Fruit fly (Drosophila melanogaster) whole organism, embryonic: ENCODE measurements around the gene CG31525.

Source experiments
- Antp ChIP-seq: fragments of 200-800 bp; sonication (Bioruptor generic); optimal IDR thresholded peaks from 3 replicates; lab custom pipeline; 2016; ENCODE audit warnings: missing biosample characterization, missing genetic modification characterization
- Asciz ChIP-seq: fragments of 200-800 bp; sonication (Bioruptor generic); optimal IDR thresholded peaks from 2 replicates; lab custom pipeline; 2017; ENCODE audit warnings: missing biosample characterization, mild to moderate bottlenecking, missing genetic modification characterization, missing genetic modification reagents
- CG12299 ChIP-seq: fragments of 200-800 bp; sonication (Bioruptor generic); optimal IDR thresholded peaks from 2 replicates; lab custom pipeline; 2018; ENCODE audit warnings: missing biosample characterization, mild to moderate bottlenecking, missing genetic modification characterization
- CG15073 ChIP-seq: fragments of 200-800 bp; sonication (Bioruptor generic); optimal IDR thresholded peaks from 2 replicates; lab custom pipeline; 2016; ENCODE audit warnings: missing biosample characterization, missing genetic modification characterization
- CG18476 ChIP-seq: fragments of 200-800 bp; sonication (Bioruptor generic); optimal IDR thresholded peaks from 2 replicates; lab custom pipeline; 2016; ENCODE audit warnings: missing biosample characterization, mild to moderate bottlenecking, missing genetic modification characterization
- CG2120 ChIP-seq: fragments of 200-800 bp; sonication (Bioruptor generic); optimal IDR thresholded peaks from 3 replicates; lab custom pipeline; 2016; ENCODE audit warnings: missing biosample characterization, missing genetic modification characterization
- CG2875 ChIP-seq: fragments of 200-800 bp; sonication (Bioruptor generic); optimal IDR thresholded peaks from 2 replicates; lab custom pipeline; 2017; ENCODE audit warnings: missing biosample characterization, mild to moderate bottlenecking, missing genetic modification characterization, missing genetic modification reagents
- CG3281 ChIP-seq: fragments of 200-800 bp; sonication (Bioruptor generic); optimal IDR thresholded peaks from 3 replicates; lab custom pipeline; 2017; ENCODE audit warnings: missing biosample characterization, mild to moderate bottlenecking, missing genetic modification characterization
- CG34422 ChIP-seq: fragments of 200-800 bp; sonication (Bioruptor generic); IDR thresholded peaks from 3 replicates; pipeline ENCODE4 v1.3.6; 2022; ENCODE audit warnings: missing biosample characterization, missing genetic modification characterization
- CG3995 ChIP-seq: fragments of 200-800 bp; sonication (Bioruptor generic); optimal IDR thresholded peaks from 3 replicates; lab custom pipeline; 2016; ENCODE audit warnings: missing biosample characterization, missing genetic modification characterization
- CG4424 ChIP-seq: fragments of 200-800 bp; sonication (Bioruptor generic); optimal IDR thresholded peaks from 3 replicates; lab custom pipeline; 2016; ENCODE audit warnings: missing biosample characterization, missing genetic modification characterization
- CG9609 ChIP-seq: fragments of 200-800 bp; sonication (Bioruptor generic); optimal IDR thresholded peaks from 3 replicates; lab custom pipeline; 2016; ENCODE audit warnings: missing biosample characterization, missing genetic modification characterization
- CHES-1-like ChIP-seq: fragments of 200-800 bp; sonication (Bioruptor generic); optimal IDR thresholded peaks from 2 replicates; lab custom pipeline; 2016; ENCODE audit warnings: missing biosample characterization, missing genetic modification characterization
- CkIIα-i1 ChIP-seq: fragments of 200-800 bp; sonication (Bioruptor generic); IDR thresholded peaks from 2 replicates; pipeline ENCODE4 v1.3.6; 2022; ENCODE audit warnings: missing biosample characterization, missing genetic modification characterization
- CrebB ChIP-seq: fragments of 200-800 bp; sonication (Bioruptor generic); optimal IDR thresholded peaks from 3 replicates; lab custom pipeline; 2018; ENCODE audit warnings: missing biosample characterization, mild to moderate bottlenecking, missing genetic modification characterization
- Dip2 ChIP-seq: fragments of 200-800 bp; sonication (Bioruptor generic); IDR thresholded peaks from 2 replicates; pipeline ENCODE4 v1.3.6; 2022; ENCODE audit warnings: missing biosample characterization, missing genetic modification characterization
- Dip3 ChIP-seq: fragments of 200-800 bp; sonication (Bioruptor generic); optimal IDR thresholded peaks from 3 replicates; lab custom pipeline; 2016; ENCODE audit warnings: missing biosample characterization, missing genetic modification characterization
- GATAe ChIP-seq: fragments of 200-800 bp; sonication (Bioruptor generic); conservative IDR thresholded peaks from 2 replicates; pipeline ENCODE4 v1.3.6; 2022; ENCODE audit warnings: missing biosample characterization, missing genetic modification characterization
- H2.0 ChIP-seq: fragments of 200-800 bp; sonication (Bioruptor generic); IDR thresholded peaks from 2 replicates; pipeline ENCODE4 v1.3.6; 2022; ENCODE audit warnings: missing biosample characterization, missing genetic modification characterization
- HmgD ChIP-seq: fragments of 200-800 bp; sonication (Bioruptor generic); optimal IDR thresholded peaks from 3 replicates; lab custom pipeline; 2016; ENCODE audit warnings: missing biosample characterization, missing genetic modification characterization
- MBD-R2 ChIP-seq: fragments of 200-800 bp; sonication (Bioruptor generic); IDR thresholded peaks from 2 replicates; pipeline ENCODE4 v1.3.6; 2022; ENCODE audit warnings: missing biosample characterization, missing genetic modification characterization
- MESR4 ChIP-seq: fragments of 200-800 bp; sonication (Bioruptor generic); optimal IDR thresholded peaks from 2 replicates; lab custom pipeline; 2018; ENCODE audit warnings: missing biosample characterization, mild to moderate bottlenecking, missing genetic modification characterization, moderate library complexity
- Myb ChIP-seq: fragments of 200-800 bp; sonication (Bioruptor generic); optimal IDR thresholded peaks from 2 replicates; lab custom pipeline; 2016; ENCODE audit warnings: missing biosample characterization, missing genetic modification characterization
- Oaz ChIP-seq: fragments of 200-800 bp; sonication (Bioruptor generic); IDR thresholded peaks from 2 replicates; pipeline ENCODE4 v1.3.6; 2022; ENCODE audit warnings: missing biosample characterization, missing genetic modification characterization
- Oli ChIP-seq: fragments of 200-800 bp; sonication (Bioruptor generic); optimal IDR thresholded peaks from 2 replicates; lab custom pipeline; 2018; ENCODE audit warnings: missing biosample characterization, mild to moderate bottlenecking, missing genetic modification characterization, moderate library complexity
- Usf ChIP-seq: fragments of 200-800 bp; sonication (Bioruptor generic); optimal IDR thresholded peaks from 2 replicates; lab custom pipeline; 2017; ENCODE audit warnings: missing genotype, missing biosample characterization, missing genetic modification characterization
- ash1 ChIP-seq: fragments of 200-800 bp; sonication (Bioruptor generic); optimal IDR thresholded peaks from 2 replicates; lab custom pipeline; 2018; ENCODE audit warnings: missing biosample characterization, mild to moderate bottlenecking, missing genetic modification characterization
- bab2 ChIP-seq: fragments of 200-800 bp; sonication (Bioruptor generic); optimal IDR thresholded peaks from 2 replicates; lab custom pipeline; 2016; ENCODE audit warnings: missing biosample characterization, missing genetic modification characterization
- bbx ChIP-seq: fragments of 200-800 bp; sonication (Bioruptor generic); IDR thresholded peaks from 2 replicates; pipeline ENCODE4 v1.3.6; 2022; ENCODE audit warnings: missing biosample characterization, missing genetic modification characterization; ENCODE audit not compliant: partially characterized antibody
- bsh ChIP-seq, 2 experiments: fragments of 200-800 bp; sonication (Bioruptor generic); optimal IDR thresholded peaks; 2 replicates each; lab custom pipeline; 2017 to 2018; ENCODE audit warnings: mild to moderate bottlenecking in 2 of 2, missing biosample characterization in 2 of 2, missing genetic modification characterization in 2 of 2, moderate library complexity in 1 of 2
- cas ChIP-seq: fragments of 200-800 bp; sonication (Bioruptor generic); IDR thresholded peaks from 2 replicates; pipeline ENCODE4 v1.3.6; 2022; ENCODE audit warnings: missing biosample characterization, missing genetic modification characterization
- chm ChIP-seq: fragments of 200-800 bp; sonication (Bioruptor generic); IDR thresholded peaks from 2 replicates; pipeline ENCODE4 v1.3.6; 2022; ENCODE audit warnings: missing biosample characterization, missing genetic modification characterization
- dmrt99B ChIP-seq: fragments of 200-800 bp; sonication (Bioruptor generic); optimal IDR thresholded peaks from 2 replicates; lab custom pipeline; 2018; ENCODE audit warnings: missing biosample characterization, mild to moderate bottlenecking, missing genetic modification characterization, moderate library complexity
- esg ChIP-seq: fragments of 200-800 bp; sonication (Bioruptor generic); conservative IDR thresholded peaks from 2 replicates; pipeline ENCODE4 v1.3.6; 2022; ENCODE audit warnings: missing biosample characterization, missing genetic modification characterization
- grau ChIP-seq: fragments of 200-800 bp; optimal IDR thresholded peaks from 3 replicates; lab custom pipeline; 2019; ENCODE audit warnings: missing biosample characterization, mild to moderate bottlenecking, missing genetic modification characterization, moderate library complexity
- gsb-n ChIP-seq: fragments of 200-800 bp; sonication (Bioruptor generic); optimal IDR thresholded peaks from 3 replicates; lab custom pipeline; 2018; ENCODE audit warnings: missing biosample characterization, mild to moderate bottlenecking, missing genetic modification characterization
- gt ChIP-seq: fragments of 200-800 bp; sonication (Bioruptor generic); IDR thresholded peaks from 2 replicates; pipeline ENCODE4 v1.3.6; 2022; ENCODE audit warnings: missing biosample characterization, missing genetic modification characterization
- insv ChIP-seq, 2 experiments: fragments of 200-800 bp; sonication (Bioruptor generic); optimal IDR thresholded peaks; 3 replicates each; lab custom pipeline; 2016 to 2018; ENCODE audit warnings: missing biosample characterization in 2 of 2, missing genetic modification characterization in 2 of 2
- jigr1 ChIP-seq: fragments of 200-800 bp; sonication (Bioruptor generic); IDR thresholded peaks from 3 replicates; pipeline ENCODE4 v1.3.6; 2022; ENCODE audit warnings: missing biosample characterization, missing genetic modification characterization
- lmd ChIP-seq: fragments of 200-800 bp; sonication (Bioruptor generic); IDR thresholded peaks from 2 replicates; pipeline ENCODE4 v1.3.6; 2022; ENCODE audit warnings: missing biosample characterization, missing genetic modification characterization
- mld ChIP-seq: fragments of 200-800 bp; sonication (Bioruptor generic); IDR thresholded peaks from 3 replicates; pipeline ENCODE4 v1.3.6; 2022; ENCODE audit warnings: missing biosample characterization, missing genetic modification characterization; ENCODE audit not compliant: partially characterized antibody
- pfk ChIP-seq: fragments of 200-800 bp; sonication (Bioruptor generic); optimal IDR thresholded peaks from 2 replicates; lab custom pipeline; 2018; ENCODE audit warnings: missing biosample characterization, mild to moderate bottlenecking, missing genetic modification characterization, moderate library complexity
- phol ChIP-seq: fragments of 200-800 bp; sonication (Bioruptor generic); optimal IDR thresholded peaks from 3 replicates; lab custom pipeline; 2018; ENCODE audit warnings: missing biosample characterization, mild to moderate bottlenecking, missing genetic modification characterization, moderate library complexity
- psq ChIP-seq: fragments of 200-800 bp; sonication (Bioruptor generic); optimal IDR thresholded peaks from 2 replicates; lab custom pipeline; 2017; ENCODE audit warnings: missing biosample characterization, missing genetic modification characterization
- scrt ChIP-seq: fragments of 200-800 bp; sonication (Bioruptor generic); optimal IDR thresholded peaks from 2 replicates; lab custom pipeline; 2018; ENCODE audit warnings: missing biosample characterization, mild to moderate bottlenecking, missing genetic modification characterization, moderate library complexity
- tio ChIP-seq: fragments of 200-800 bp; sonication (Bioruptor generic); optimal IDR thresholded peaks from 2 replicates; lab custom pipeline; 2017; ENCODE audit warnings: missing biosample characterization, missing genetic modification characterization, inconsistent platforms
- tup ChIP-seq: fragments of 200-800 bp; sonication (Bioruptor generic); optimal IDR thresholded peaks from 2 replicates; lab custom pipeline; 2016; ENCODE audit warnings: missing biosample characterization, mild to moderate bottlenecking, missing genetic modification characterization, moderate library complexity
- vfl ChIP-seq: fragments of 200-800 bp; sonication (Bioruptor generic); optimal IDR thresholded peaks from 2 replicates; lab custom pipeline; 2016; ENCODE audit warnings: missing biosample characterization, missing genetic modification characterization

Gene CG31525

DNA sequence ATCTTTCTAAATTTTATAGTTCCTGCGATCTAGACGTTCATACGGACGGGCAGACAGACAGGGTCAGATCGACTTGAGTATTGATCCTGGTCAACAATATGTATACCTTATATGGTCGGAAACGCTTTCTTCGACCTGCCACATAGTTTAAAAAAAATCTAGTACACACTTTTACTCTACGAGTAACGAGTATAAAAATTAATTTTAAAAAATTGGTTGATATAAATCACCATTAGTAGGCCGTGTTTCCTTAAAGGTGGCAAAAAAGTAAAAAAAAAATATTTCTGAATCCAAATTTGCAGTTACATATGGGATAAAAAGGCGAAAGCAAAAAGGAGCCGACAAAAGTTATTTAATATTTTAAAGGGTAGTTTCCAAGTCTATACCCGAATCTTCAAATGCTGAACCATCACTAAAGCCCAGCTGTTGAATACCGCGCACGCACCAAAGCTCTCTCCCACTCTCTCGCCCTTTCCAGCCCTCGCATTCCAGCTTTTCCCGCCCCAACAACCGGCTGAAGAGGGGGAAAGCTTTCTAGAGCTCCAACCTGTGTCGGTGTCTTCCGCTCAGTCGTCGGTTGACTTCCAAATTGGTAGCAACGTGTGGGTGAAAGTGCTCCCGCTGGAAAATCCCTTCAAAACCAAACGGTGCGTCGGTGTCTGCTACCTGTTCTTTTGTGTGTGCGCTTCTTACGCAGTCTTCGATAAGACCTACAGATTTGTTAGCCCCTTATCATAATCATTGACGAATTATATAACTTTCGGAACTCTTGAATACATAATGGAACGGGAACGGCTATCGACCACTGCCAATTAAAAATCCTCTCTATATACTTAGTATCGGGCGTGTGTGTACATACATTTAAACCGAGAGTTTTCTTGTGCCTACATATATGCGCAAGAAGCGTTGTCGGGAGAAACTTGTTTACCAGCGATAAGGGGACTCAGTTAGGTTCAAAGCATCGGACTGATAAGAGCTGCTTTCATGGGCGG, 48.2 kb upstream of the CG31525 start, which contains the start of gene Sfxn1-3 (continued):
- TF ChIP-seq ash1 (GFP tag; lab: Kevin White, UChicago) (peak; percentile 65), scrt (GFP tag; lab: Kevin White, UChicago) (peak; percentile 72), GATAe (GFP tag; lab: Robert Waterston, UW) (no peak), psq (GFP tag; lab: Kevin White, UChicago) (no peak), esg (GFP tag; lab: Robert Waterston, UW) (no peak), H2.0 (GFP tag; lab: Robert Waterston, UW) (0 out of 2 replicates have a peak, but pooled peaks have one; percentile 26), CG3995 (no peak), Oaz (GFP tag; lab: Robert Waterston, UW) (no peak), grau (tag; lab: Kevin White, UChicago) (peak; percentile 23), Antp (GFP tag; lab: Kevin White, UChicago) (peak; percentile 30), CG3281 (peak; percentile 35), CG34422 (peak; percentile 79; the same call in 2 of the 3 replicates), mld (GFP tag; lab: Robert Waterston, UW) (no peak), bsh (GFP tag; optimal IDR thresholded peaks at IDR 0.05; lab: Kevin White, UChicago) (peak; percentile 26 to 42), CrebB (tag; lab: Kevin White, UChicago) (peak; percentile 26), cas (GFP tag; lab: Robert Waterston, UW) (no peak), chm (GFP tag; lab: Robert Waterston, UW) (peak; percentile 68; the same call in 1 of the 2 replicates), Asciz (peak; percentile 58), bbx (GFP tag; lab: Robert Waterston, UW) (peak; percentile 65), jigr1 (no peak), CG15073 (no peak), HmgD (peak; percentile 43), Dip2 (no peak), Oli (tag; lab: Kevin White, UChicago) (no peak), CkIIα-i1 (GFP tag; lab: Robert Waterston, UW) (no peak; the same call in 1 of the 2 replicates), lmd (GFP tag; lab: Robert Waterston, UW) (peak; percentile 51; the same call in 1 of the 2 replicates), CG12299 (peak; percentile 50), gt (GFP tag; lab: Robert Waterston, UW) (no peak), CG9609 (GFP tag; lab: Kevin White, UChicago) (no peak), CG2120 (GFP tag; lab: Kevin White, UChicago) (peak; percentile 64), CG18476 (no peak), phol (tag; lab: Kevin White, UChicago) (peak; percentile 20), vfl (peak; percentile 43), CG4424 (GFP tag; lab: Kevin White, UChicago) (no peak), tup (GFP tag; lab: Kevin White, UChicago) (no peak), MBD-R2 (peak; percentile 27; the same call in 1 of the 2 replicates), tio (GFP tag; lab: Kevin White, UChicago) (no peak), bab2 (GFP tag; lab: Kevin White, UChicago) (peak; percentile 5), gsb-n (tag; lab: Kevin White, UChicago) (peak; percentile 44), MESR4 (GFP tag; lab: Kevin White, UChicago) (peak; percentile 63), pfk (GFP tag; lab: Kevin White, UChicago) (peak; percentile 72), dmrt99B (tag; lab: Kevin White, UChicago) (no peak), CHES-1-like (GFP tag; lab: Kevin White, UChicago) (no peak), Usf (no peak), Dip3 (GFP tag; lab: Kevin White, UChicago) (peak; percentile 34), insv (GFP tag; optimal IDR thresholded peaks at IDR 0.05; lab: Kevin White, UChicago) (peak in 1 of 2 experiments; percentile 24), Myb (peak; percentile 33), CG2875 (GFP tag; lab: Kevin White, UChicago) (no peak)
